Fruit fly (Drosophila melanogaster): ENCODE data around the gene COX6AL2.

dm6 chr3L:18922086-18922485, 8.1 kb upstream of the COX6AL2 start, which contains the start of gene CG3819:
- TF ChIP-seq OdsH (GFP tag; optimal IDR thresholded peaks at IDR 0.05), result no peak
- no peak for TF ChIP-seq Jra (GFP tag; optimal IDR thresholded peaks at IDR 0.05)
- no peak for TF ChIP-seq CrebA (GFP tag; optimal IDR thresholded peaks at IDR 0.05; ENCODE audit: borderline replicate concordance)
- no peak for TF ChIP-seq tai (GFP tag; optimal IDR thresholded peaks at IDR 0.05)
- TF ChIP-seq woc (GFP tag; optimal IDR thresholded peaks at IDR 0.05), result no peak
- no peak for TF ChIP-seq Dfd (GFP tag; optimal IDR thresholded peaks at IDR 0.05)
- TF ChIP-seq psq (GFP tag; optimal IDR thresholded peaks at IDR 0.05), result no peak
- no peak for TF ChIP-seq jim (GFP tag; optimal IDR thresholded peaks at IDR 0.05)
- no peak for TF ChIP-seq fru (GFP tag; optimal IDR thresholded peaks at IDR 0.05)
- no peak for TF ChIP-seq N (GFP tag; optimal IDR thresholded peaks at IDR 0.05)

All from whole organism, wandering third instar larva.